Worm (Caenorhabditis elegans): ENCODE results near the gene Y38H6C.18.

Gene Y38H6C.18

ce11 chrV:20552971-20553370 lies 6.0 kb upstream of the Y38H6C.18 start, which contains the start of gene vmo-1:
vmo-1 (minus strand) TSS chrV:20553071.
- TF ChIP-seq ces-1 (GFP tag; optimal IDR thresholded peaks at IDR 0.05), result no peak
- TF ChIP-seq lir-3 (tag; optimal IDR thresholded peaks at IDR 0.05; ENCODE audit: poor library complexity), result no peak
- TF ChIP-seq sptf-1 (tag; optimal IDR thresholded peaks at IDR 0.05), result no peak
- TF ChIP-seq aly-2 (tag; optimal IDR thresholded peaks at IDR 0.05), result no peak
- TF ChIP-seq ceh-8 (GFP tag; optimal IDR thresholded peaks at IDR 0.05), result no peak
- TF ChIP-seq jun-1 (tag; optimal IDR thresholded peaks at IDR 0.05), result no peak
- no peak for TF ChIP-seq vab-15 (tag; optimal IDR thresholded peaks at IDR 0.05)
- no peak for TF ChIP-seq nhr-76 (tag; optimal IDR thresholded peaks at IDR 0.05)
- TF ChIP-seq dpl-1 (GFP tag; optimal IDR thresholded peaks at IDR 0.05), result no peak
- TF ChIP-seq nhr-19 (GFP tag; conservative IDR thresholded peaks at IDR 0.05), result no peak
- TF ChIP-seq ztf-11 (tag; optimal IDR thresholded peaks at IDR 0.05), result no peak
- TF ChIP-seq fkh-8 (tag; optimal IDR thresholded peaks at IDR 0.05), result no peak
- TF ChIP-seq nhr-12 (tag; optimal IDR thresholded peaks at IDR 0.05), result no peak
- TF ChIP-seq unc-130 (tag; optimal IDR thresholded peaks at IDR 0.05), result no peak
- no peak for TF ChIP-seq aha-1 (tag; optimal IDR thresholded peaks at IDR 0.05)
- no peak for TF ChIP-seq elt-3 (tag; optimal IDR thresholded peaks at IDR 0.05)
- no peak for TF ChIP-seq ceh-90 (tag; optimal IDR thresholded peaks at IDR 0.05)

ce11 chrV:20551096-20551495 lies 4.1 kb upstream of the Y38H6C.18 start, which contains the start of gene Y38H6C.20:
Y38H6C.20 (minus strand) TSS chrV:20551196.
- TF ChIP-seq ztf-11 (tag; optimal IDR thresholded peaks at IDR 0.05), result no peak
- no peak for TF ChIP-seq efl-3 (GFP tag; optimal IDR thresholded peaks at IDR 0.05)
- TF ChIP-seq nhr-84 (tag; optimal IDR thresholded peaks at IDR 0.05), result no peak
- no peak for TF ChIP-seq nhr-71 (tag; optimal IDR thresholded peaks at IDR 0.05)
- TF ChIP-seq pax-3 (tag; optimal IDR thresholded peaks at IDR 0.05), result no peak
- no peak for TF ChIP-seq C34B4.2 (tag; optimal IDR thresholded peaks at IDR 0.05)
- TF ChIP-seq unc-62 (GFP tag; optimal IDR thresholded peaks at IDR 0.05), result no peak
- TF ChIP-seq nhr-85 (tag), result no peak
- no peak for TF ChIP-seq ces-1 (GFP tag; optimal IDR thresholded peaks at IDR 0.05)
- no peak for TF ChIP-seq hlh-17 (GFP tag; optimal IDR thresholded peaks at IDR 0.05; ENCODE audit: borderline replicate concordance)
- no peak for TF ChIP-seq ama-1 (optimal IDR thresholded peaks at IDR 0.05)
- no peak for TF ChIP-seq ceh-82 (tag; optimal IDR thresholded peaks at IDR 0.05)
- TF ChIP-seq unc-98 (GFP tag; IDR thresholded peaks at IDR 0.05), result no peak
- TF ChIP-seq sptf-1 (tag; optimal IDR thresholded peaks at IDR 0.05), result no peak
- TF ChIP-seq fkh-10 (GFP tag; optimal IDR thresholded peaks at IDR 0.05), result no peak
- TF ChIP-seq nhr-28 (tag; optimal IDR thresholded peaks at IDR 0.05), result no peak
- no peak for TF ChIP-seq nhr-237 (tag; optimal IDR thresholded peaks at IDR 0.05)
- no peak for TF ChIP-seq C16A3.4 (tag; optimal IDR thresholded peaks at IDR 0.05)

- TF ChIP-seq nhr-19 (GFP tag; conservative IDR thresholded peaks at IDR 0.05) (no peak), elt-2 (tag; optimal IDR thresholded peaks at IDR 0.05) (peak; percentile 37)
Measured at ce11 chrV:20545742-20546141, 1.2 kb downstream of the Y38H6C.18 start.

- TF ChIP-seq unc-86 (tag; optimal IDR thresholded peaks at IDR 0.05), result peak; percentile 19
- no peak for TF ChIP-seq nhr-12 (tag; optimal IDR thresholded peaks at IDR 0.05)
- TF ChIP-seq nhr-20 (tag; optimal IDR thresholded peaks at IDR 0.05), result peak; percentile 6
- TF ChIP-seq nhr-11 (tag; optimal IDR thresholded peaks at IDR 0.05), result no peak
- TF ChIP-seq elt-2 (tag; optimal IDR thresholded peaks at IDR 0.05), result peak; percentile 53
- peak in 1 of 2 experiments; percentile 28 for TF ChIP-seq lin-35 (GFP tag; optimal IDR thresholded peaks at IDR 0.05)
- TF ChIP-seq grh-1 (GFP tag; IDR thresholded peaks at IDR 0.05), result no peak
- TF ChIP-seq skn-1 (tag; optimal IDR thresholded peaks at IDR 0.05), result peak; percentile 22
- no peak for TF ChIP-seq snu-23 (GFP tag; optimal IDR thresholded peaks at IDR 0.05)
- no peak for TF ChIP-seq lsy-2 (tag; optimal IDR thresholded peaks at IDR 0.05)
- no peak for TF ChIP-seq elt-3 (tag; optimal IDR thresholded peaks at IDR 0.05)
- TF ChIP-seq nhr-71 (tag; optimal IDR thresholded peaks at IDR 0.05), result peak; percentile 27
- no peak for TF ChIP-seq ceh-8 (GFP tag; optimal IDR thresholded peaks at IDR 0.05)
Measured at ce11 chrV:20544610-20545009, 2.3 kb downstream of the Y38H6C.18 start.

Measured in whole organism, L1 larva.